Worm (Caenorhabditis elegans) whole organism, L1 larva: ENCODE data around the gene F54C9.11.

Source experiments
- aha-1 ChIP-seq: fragments of 150-350 bp; optimal IDR thresholded peaks from 2 replicates; lab custom pipeline; 2014; ENCODE audit warnings: missing biosample characterization, missing genetic modification characterization
- aly-2 ChIP-seq: fragments of 150-350 bp; optimal IDR thresholded peaks from 2 replicates; lab custom pipeline; 2014; ENCODE audit warnings: missing biosample characterization, missing genetic modification characterization
- nhr-11 ChIP-seq: fragments of 150-350 bp; optimal IDR thresholded peaks from 2 replicates; lab custom pipeline; 2014; ENCODE audit warnings: missing biosample characterization, missing genetic modification characterization
- nhr-77 ChIP-seq: fragments of 150-350 bp; optimal IDR thresholded peaks from 2 replicates; lab custom pipeline; 2014; ENCODE audit warnings: missing biosample characterization, missing genetic modification characterization

DNA sequence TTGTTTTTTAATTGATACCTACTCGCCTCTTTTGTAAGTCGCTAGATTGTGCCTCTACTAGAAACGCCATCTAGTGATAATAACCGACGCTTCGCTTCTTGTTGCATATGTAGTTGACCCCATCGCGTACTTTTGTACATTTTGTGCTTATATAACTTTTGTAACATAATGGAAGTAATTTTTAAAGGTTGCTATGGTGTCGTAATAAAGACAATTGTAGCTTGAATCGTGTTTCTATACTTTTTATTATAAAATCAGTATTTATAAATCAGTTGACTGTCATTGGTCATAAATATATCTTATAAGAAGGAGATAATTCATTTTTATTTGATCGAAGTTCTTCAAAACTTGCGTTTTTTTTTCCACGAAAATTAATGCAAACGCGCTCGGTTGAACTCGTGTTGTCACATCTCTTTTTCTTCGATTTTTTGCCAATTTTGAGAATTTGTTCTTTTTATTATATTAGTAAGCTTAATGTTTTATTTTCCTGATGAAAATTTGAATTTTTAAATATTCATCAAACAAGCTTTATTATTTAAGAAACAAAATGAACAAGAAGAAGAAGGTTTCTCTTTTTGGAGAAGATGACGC is 7.3 kb downstream of the F54C9.11 start, which contains the start of gene F54C9.9:
- no peak for TF ChIP-seq nhr-11 (tag; lab: Kevin White, UChicago)
- no peak for TF ChIP-seq aha-1 (tag; lab: Kevin White, UChicago)
- no peak for TF ChIP-seq nhr-77
- TF ChIP-seq aly-2 (tag; lab: Kevin White, UChicago), result no peak
